Fruit fly (Drosophila melanogaster): Measurements from ENCODE around the gene CG4025.
A peak's percentile ranks its signal among the peaks of the same experiment; 100 is the strongest.

Gene CG4025

dm6 chrX:2083109-2083508 is 6.3 kb downstream of the CG4025 start:
- TF ChIP-seq CG17801 (GFP tag; optimal IDR thresholded peaks at IDR 0.05; ENCODE audit: partially characterized antibody), result peak; percentile 81

dm6 chrX:2083678-2084162 is 7.0 kb downstream of the CG4025 start:
- peak; percentile 48 for TF ChIP-seq CG17801 (GFP tag; optimal IDR thresholded peaks at IDR 0.05; ENCODE audit: partially characterized antibody)

- TF ChIP-seq CG17801 (GFP tag; optimal IDR thresholded peaks at IDR 0.05; ENCODE audit: partially characterized antibody), result no peak
Measured at dm6 chrX:2087501-2087900, 10.7 kb downstream of the CG4025 start.

dm6 chrX:2088798-2089197 is 12.0 kb downstream of the CG4025 start:
- TF ChIP-seq CG17801 (GFP tag; optimal IDR thresholded peaks at IDR 0.05; ENCODE audit: partially characterized antibody), result no peak

- TF ChIP-seq CG17801 (GFP tag; optimal IDR thresholded peaks at IDR 0.05; ENCODE audit: partially characterized antibody), result no peak
Measured at dm6 chrX:2089812-2090211, 13.0 kb downstream of the CG4025 start.

- peak; percentile 93 for TF ChIP-seq CG17801 (GFP tag; optimal IDR thresholded peaks at IDR 0.05; ENCODE audit: partially characterized antibody)
Measured at dm6 chrX:2094072-2094761, 17.5 kb downstream of the CG4025 start, which contains the start of gene csw. Gene csw, plus strand, starts transcription at chrX:2094234.

dm6 chrX:2096341-2096740 is 19.6 kb downstream of the CG4025 start:
- TF ChIP-seq CG17801 (GFP tag; optimal IDR thresholded peaks at IDR 0.05; ENCODE audit: partially characterized antibody), result no peak

dm6 chrX:2098267-2098666 is 21.5 kb downstream of the CG4025 start:
- TF ChIP-seq CG17801 (GFP tag; optimal IDR thresholded peaks at IDR 0.05; ENCODE audit: partially characterized antibody), result no peak

dm6 chrX:2103859-2104258 is 27.1 kb downstream of the CG4025 start:
- no peak for TF ChIP-seq CG17801 (GFP tag; optimal IDR thresholded peaks at IDR 0.05; ENCODE audit: partially characterized antibody)

dm6 chrX:2104365-2104764 is 27.6 kb downstream of the CG4025 start:
- TF ChIP-seq CG17801 (GFP tag; optimal IDR thresholded peaks at IDR 0.05; ENCODE audit: partially characterized antibody), result no peak

dm6 chrX:2106367-2106766 is 29.6 kb downstream of the CG4025 start:
- TF ChIP-seq CG17801 (GFP tag; optimal IDR thresholded peaks at IDR 0.05; ENCODE audit: partially characterized antibody), result no peak

- TF ChIP-seq CG17801 (GFP tag; optimal IDR thresholded peaks at IDR 0.05; ENCODE audit: partially characterized antibody), result peak; percentile 90
Measured at dm6 chrX:2107782-2108409, 31.1 kb downstream of the CG4025 start.

- peak; percentile 15 for TF ChIP-seq CG17801 (GFP tag; optimal IDR thresholded peaks at IDR 0.05; ENCODE audit: partially characterized antibody)
Measured at dm6 chrX:2108639-2109038, 31.9 kb downstream of the CG4025 start.

- TF ChIP-seq CG17801 (GFP tag; optimal IDR thresholded peaks at IDR 0.05; ENCODE audit: partially characterized antibody), result no peak
Measured at dm6 chrX:2112660-2113059, 35.9 kb downstream of the CG4025 start.

- peak; percentile 49 for TF ChIP-seq CG17801 (GFP tag; optimal IDR thresholded peaks at IDR 0.05; ENCODE audit: partially characterized antibody)
Measured at dm6 chrX:2121716-2122601, 45.2 kb downstream of the CG4025 start.

Data from ovary, adult (tissue).